Worm (Caenorhabditis elegans) whole organism, L1 larva: ENCODE results near the gene ZK353.3.

Experiments used
- C04F5.9 ChIP-seq: sonication (generic microtip); optimal IDR thresholded peaks from 2 replicates; lab custom pipeline; 2016; ENCODE audit warnings: missing genetic modification characterization, missing compliant biosample characterization
- Y116A8C.19 ChIP-seq: sonication (generic microtip); optimal IDR thresholded peaks from 2 replicates; lab custom pipeline; 2016; ENCODE audit warnings: missing compliant biosample characterization, missing genetic modification characterization, borderline replicate concordance
- alr-1 ChIP-seq: fragments of 200-800 bp; sonication (Bioruptor generic); optimal IDR thresholded peaks from 2 replicates; lab custom pipeline; 2018; ENCODE audit warnings: borderline replicate concordance, mild to moderate bottlenecking, missing genetic modification characterization, missing compliant biosample characterization
- aly-2 ChIP-seq: fragments of 150-350 bp; optimal IDR thresholded peaks from 2 replicates; lab custom pipeline; 2014; ENCODE audit warnings: missing biosample characterization, missing genetic modification characterization
- blmp-1 ChIP-seq: fragments of 150-350 bp; optimal IDR thresholded peaks from 2 replicates; lab custom pipeline; 2014; ENCODE audit warnings: missing biosample characterization, missing genetic modification characterization
- ceh-63 ChIP-seq: fragments of 200-800 bp; sonication (Bioruptor generic); optimal IDR thresholded peaks from 2 replicates; lab custom pipeline; 2018; ENCODE audit warnings: mild to moderate bottlenecking, missing genetic modification characterization, missing compliant biosample characterization
- ceh-82 ChIP-seq, 3 experiments: fragments of 150-350 bp in 1 of 3; sonication (generic microtip) in 2 of 3; optimal IDR thresholded peaks; 2 replicates each; lab custom pipeline; 2014 to 2017; ENCODE audit warnings: missing biosample characterization in 3 of 3, missing genetic modification characterization in 3 of 3
- dpl-1 ChIP-seq, 3 experiments: fragments of 150-350 bp in 2 of 3; sonication (generic microtip) in 1 of 3; optimal IDR thresholded peaks; 2 replicates each; lab custom pipeline; 2014 to 2017; ENCODE audit warnings: missing biosample characterization in 3 of 3, missing genetic modification characterization in 3 of 3, missing genetic modification reagents in 3 of 3
- dsc-1 ChIP-seq: sonication (generic microtip); optimal IDR thresholded peaks from 2 replicates; lab custom pipeline; 2016; ENCODE audit warnings: mild to moderate bottlenecking, missing genetic modification characterization, missing compliant biosample characterization
- efl-3 ChIP-seq: fragments of 200-800 bp; sonication (Bioruptor generic); optimal IDR thresholded peaks from 2 replicates; lab custom pipeline; 2018; ENCODE audit warnings: mild to moderate bottlenecking, missing genetic modification characterization, missing compliant biosample characterization
- egl-13 ChIP-seq: sonication (generic microtip); optimal IDR thresholded peaks from 2 replicates; lab custom pipeline; 2016; ENCODE audit warnings: missing genotype, missing genetic modification reagents, missing genetic modification characterization, missing compliant biosample characterization
- egl-27 ChIP-seq, 2 experiments: fragments of 150-350 bp in 1 of 2; sonication (generic microtip); optimal IDR thresholded peaks; 3 replicates each; lab custom pipeline; 2017 to 2018; ENCODE audit warnings: missing biosample characterization in 2 of 2, missing genetic modification characterization in 2 of 2, missing genetic modification reagents in 2 of 2
- elt-2 ChIP-seq: sonication (generic microtip); optimal IDR thresholded peaks from 2 replicates; lab custom pipeline; 2016; ENCODE audit warnings: missing genetic modification characterization, mild to moderate bottlenecking, inconsistent platforms, missing compliant biosample characterization, missing genetic modification reagents
- ets-5 ChIP-seq: fragments of 200-800 bp; sonication (Bioruptor generic); IDR thresholded peaks from 2 replicates; pipeline ENCODE4 v1.3.6; 2022; ENCODE audit warnings: missing genetic modification characterization, missing compliant biosample characterization
- fkh-10 ChIP-seq: sonication (generic microtip); optimal IDR thresholded peaks from 2 replicates; lab custom pipeline; 2017; ENCODE audit warnings: missing biosample characterization, missing genetic modification reagents, missing genetic modification characterization
- fos-1 ChIP-seq: fragments of 150-350 bp; optimal IDR thresholded peaks from 2 replicates; lab custom pipeline; 2014; ENCODE audit warnings: missing biosample characterization, missing genetic modification characterization
- grh-1 ChIP-seq: fragments of 200-800 bp; sonication (Bioruptor generic); IDR thresholded peaks from 2 replicates; pipeline ENCODE4 v1.3.6; 2022; ENCODE audit warnings: missing genetic modification reagents, missing genetic modification characterization, missing compliant biosample characterization
- hlh-17 ChIP-seq: fragments of 200-800 bp; sonication (Bioruptor generic); optimal IDR thresholded peaks from 2 replicates; lab custom pipeline; 2018; ENCODE audit warnings: missing genetic modification characterization, mild to moderate bottlenecking, missing compliant biosample characterization, moderate library complexity, borderline replicate concordance
- isw-1 ChIP-seq: fragments of 200-800 bp; sonication (Bioruptor generic); IDR thresholded peaks from 2 replicates; pipeline ENCODE4 v1.3.6; 2022; ENCODE audit warnings: missing genetic modification characterization, missing compliant biosample characterization
- jun-1 ChIP-seq: fragments of 150-350 bp; optimal IDR thresholded peaks from 2 replicates; lab custom pipeline; 2014; ENCODE audit warnings: missing biosample characterization, missing genetic modification reagents, missing genetic modification characterization
- lin-13 ChIP-seq: fragments of 150-350 bp; optimal IDR thresholded peaks from 2 replicates; lab custom pipeline; 2014; ENCODE audit warnings: missing biosample characterization, missing genetic modification reagents, missing genetic modification characterization
- lin-14 ChIP-seq: fragments of 200-800 bp; sonication (Bioruptor generic); optimal IDR thresholded peaks from 2 replicates; lab custom pipeline; 2018; ENCODE audit warnings: mild to moderate bottlenecking, missing genetic modification characterization, moderate library complexity, missing compliant biosample characterization
- lin-15B ChIP-seq: fragments of 150-350 bp; sonication (generic microtip); optimal IDR thresholded peaks from 3 replicates; lab custom pipeline; 2014; ENCODE audit warnings: missing biosample characterization, missing genetic modification characterization
- lin-35 ChIP-seq, 2 experiments: fragments of 150-350 bp; optimal IDR thresholded peaks; 2 replicates each; lab custom pipeline; 2014; ENCODE audit warnings: missing biosample characterization in 2 of 2, missing genetic modification characterization in 2 of 2, missing genetic modification reagents in 2 of 2
- lir-3 ChIP-seq: sonication (generic microtip); optimal IDR thresholded peaks from 2 replicates; lab custom pipeline; 2016; ENCODE audit warnings: mild to moderate bottlenecking, missing genetic modification characterization, moderate library complexity, missing compliant biosample characterization; ENCODE audit not compliant: poor library complexity
- mdl-1 ChIP-seq, 2 experiments: fragments of 150-350 bp; optimal IDR thresholded peaks; 2 replicates each; lab custom pipeline; 2014 to 2017; ENCODE audit warnings: missing biosample characterization in 2 of 2, missing genetic modification characterization in 2 of 2, inconsistent platforms in 1 of 2
- mef-2 ChIP-seq: fragments of 150-350 bp; optimal IDR thresholded peaks from 2 replicates; lab custom pipeline; 2014; ENCODE audit warnings: missing biosample characterization, missing genetic modification characterization
- mep-1 ChIP-seq: fragments of 150-350 bp; optimal IDR thresholded peaks from 2 replicates; lab custom pipeline; 2014; ENCODE audit warnings: missing biosample characterization, missing genetic modification characterization
- nhr-11 ChIP-seq: fragments of 150-350 bp; optimal IDR thresholded peaks from 2 replicates; lab custom pipeline; 2014; ENCODE audit warnings: missing biosample characterization, missing genetic modification characterization
- nhr-19 ChIP-seq: fragments of 200-800 bp; sonication (Bioruptor generic); conservative IDR thresholded peaks from 2 replicates; pipeline ENCODE4 v1.3.6; 2022; ENCODE audit warnings: missing genetic modification characterization, missing compliant biosample characterization
- nhr-47 ChIP-seq: sonication (generic microtip); optimal IDR thresholded peaks from 2 replicates; lab custom pipeline; 2016; ENCODE audit warnings: mild to moderate bottlenecking, missing genetic modification characterization, moderate library complexity, missing compliant biosample characterization
- nhr-77 ChIP-seq: fragments of 150-350 bp; optimal IDR thresholded peaks from 2 replicates; lab custom pipeline; 2014; ENCODE audit warnings: missing biosample characterization, missing genetic modification characterization
- nhr-84 ChIP-seq: sonication (generic microtip); optimal IDR thresholded peaks from 2 replicates; lab custom pipeline; 2017; ENCODE audit warnings: missing biosample characterization, missing genetic modification characterization
- rnt-1 ChIP-seq: sonication (generic microtip); optimal IDR thresholded peaks from 2 replicates; lab custom pipeline; 2016; ENCODE audit warnings: mild to moderate bottlenecking, missing genetic modification characterization, moderate library complexity, missing compliant biosample characterization
- snpc-4 ChIP-seq: fragments of 150-350 bp; optimal IDR thresholded peaks from 2 replicates; lab custom pipeline; 2014; ENCODE audit warnings: missing biosample characterization, missing genetic modification characterization
- snu-23 ChIP-seq: sonication (generic microtip); optimal IDR thresholded peaks from 2 replicates; lab custom pipeline; 2016; ENCODE audit warnings: missing genetic modification characterization, missing compliant biosample characterization
- sox-4 ChIP-seq: sonication (generic microtip); optimal IDR thresholded peaks from 2 replicates; lab custom pipeline; 2016; ENCODE audit warnings: missing genetic modification characterization, missing compliant biosample characterization
- sup-37 ChIP-seq: fragments of 200-800 bp; sonication (Bioruptor generic); optimal IDR thresholded peaks from 2 replicates; lab custom pipeline; 2018; ENCODE audit warnings: mild to moderate bottlenecking, missing genetic modification characterization, missing compliant biosample characterization
- swsn-7 ChIP-seq: sonication (generic microtip); optimal IDR thresholded peaks from 2 replicates; lab custom pipeline; 2016; ENCODE audit warnings: missing genetic modification characterization, missing compliant biosample characterization
- tlp-1 ChIP-seq: fragments of 150-350 bp; optimal IDR thresholded peaks from 2 replicates; lab custom pipeline; 2014; ENCODE audit warnings: missing biosample characterization, missing genetic modification characterization
- unc-62 ChIP-seq: fragments of 150-350 bp; optimal IDR thresholded peaks from 2 replicates; lab custom pipeline; 2014; ENCODE audit warnings: missing biosample characterization, missing genetic modification reagents, missing genetic modification characterization
- unc-86 ChIP-seq: sonication (generic microtip); optimal IDR thresholded peaks from 2 replicates; lab custom pipeline; 2016; ENCODE audit warnings: missing genetic modification characterization, missing compliant biosample characterization
- vab-15 ChIP-seq: sonication (generic microtip); optimal IDR thresholded peaks from 2 replicates; lab custom pipeline; 2017; ENCODE audit warnings: missing genotype, mild to moderate bottlenecking, missing genetic modification characterization, missing compliant biosample characterization
- xbp-1 ChIP-seq: sonication (generic microtip); optimal IDR thresholded peaks from 2 replicates; lab custom pipeline; 2016; ENCODE audit warnings: missing genetic modification characterization, missing compliant biosample characterization
- zag-1 ChIP-seq: fragments of 150-350 bp; optimal IDR thresholded peaks from 2 replicates; lab custom pipeline; 2014; ENCODE audit warnings: missing biosample characterization, missing genetic modification characterization
- zip-4 ChIP-seq: fragments of 200-800 bp; sonication (Bioruptor generic); optimal IDR thresholded peaks from 2 replicates; lab custom pipeline; 2018; ENCODE audit warnings: mild to moderate bottlenecking, missing genetic modification characterization, moderate library complexity, missing compliant biosample characterization
- ztf-11 ChIP-seq, 2 experiments: sonication (generic microtip); optimal IDR thresholded peaks; 2 replicates each; lab custom pipeline; 2016 to 2017; ENCODE audit warnings: missing genetic modification characterization in 2 of 2, missing biosample characterization in 1 of 2, missing compliant biosample characterization in 1 of 2
- ztf-4 ChIP-seq: fragments of 150-350 bp; optimal IDR thresholded peaks from 2 replicates; lab custom pipeline; 2014; ENCODE audit warnings: missing biosample characterization, missing genetic modification characterization

Gene ZK353.3

ce11 chrIII:8356407-8356881 lies 39.3 kb upstream of the ZK353.3 start (continued):
- peak; percentile 65 for TF ChIP-seq rnt-1 (tag; lab: Kevin White, UChicago)
- TF ChIP-seq snu-23 (GFP tag; lab: Kevin White, UChicago) = peak; percentile 91
- peak; percentile 39 for TF ChIP-seq C04F5.9 (tag; lab: Kevin White, UChicago)
- peak in 1 of 2 experiments; percentile 4 for TF ChIP-seq egl-27 (tag; optimal IDR thresholded peaks at IDR 0.05; lab: Kevin White, UChicago)
- TF ChIP-seq nhr-11 (tag; lab: Kevin White, UChicago) = no peak
- TF ChIP-seq mef-2 (tag; lab: Kevin White, UChicago) = peak; percentile 29
- TF ChIP-seq nhr-84 (tag; lab: Kevin White, UChicago) = no peak
- TF ChIP-seq fos-1 (tag; lab: Kevin White, UChicago) = peak; percentile 14
- no peak for TF ChIP-seq ets-5 (GFP tag; lab: Robert Waterston, UW)
- TF ChIP-seq tlp-1 (tag; lab: Kevin White, UChicago) = no peak
- peak; percentile 73 for TF ChIP-seq swsn-7
- TF ChIP-seq unc-86 (tag; lab: Kevin White, UChicago) = peak; percentile 69
- TF ChIP-seq lir-3 = peak; percentile 63
- peak; percentile 75 for TF ChIP-seq nhr-19
- TF ChIP-seq zip-4 (GFP tag; lab: Kevin White, UChicago) = peak; percentile 10
- TF ChIP-seq zag-1 = peak; percentile 3
- peak; percentile 50 for TF ChIP-seq jun-1 (tag; lab: Kevin White, UChicago)
- peak; percentile 46 for TF ChIP-seq lin-15B (tag; lab: Kevin White, UChicago)
- peak; percentile 74 for TF ChIP-seq blmp-1 (tag; lab: Kevin White, UChicago)
- peak; percentile 47 to 68 (median 55) for TF ChIP-seq dpl-1 (GFP tag; optimal IDR thresholded peaks at IDR 0.05; lab: Kevin White, UChicago)
- TF ChIP-seq aly-2 (tag; lab: Kevin White, UChicago) = peak; percentile 77
- TF ChIP-seq ztf-11 (tag; optimal IDR thresholded peaks at IDR 0.05; lab: Kevin White, UChicago) = peak in 1 of 2 experiments; percentile 56
- peak; percentile 82 for TF ChIP-seq mep-1
- TF ChIP-seq isw-1 (GFP tag; lab: Robert Waterston, UW) = peak; percentile 17; the same call in 1 of the 2 replicates
- peak; percentile 58 for TF ChIP-seq dsc-1 (tag; lab: Kevin White, UChicago)
- TF ChIP-seq hlh-17 (GFP tag; lab: Kevin White, UChicago) = no peak
- no peak for TF ChIP-seq ceh-63 (GFP tag; lab: Kevin White, UChicago)
- TF ChIP-seq ceh-82 (tag; optimal IDR thresholded peaks at IDR 0.05; lab: Kevin White, UChicago) = peak; percentile 15 to 61 (median 54)
- peak; percentile 26 for TF ChIP-seq snpc-4 (tag; lab: Kevin White, UChicago)
- no peak for TF ChIP-seq grh-1
- peak; percentile 68 for TF ChIP-seq fkh-10 (GFP tag; lab: Kevin White, UChicago)
- TF ChIP-seq efl-3 (GFP tag; lab: Kevin White, UChicago) = no peak
- peak in 1 of 2 experiments; percentile 51 for TF ChIP-seq mdl-1 (tag; optimal IDR thresholded peaks at IDR 0.05; lab: Kevin White, UChicago)

ce11 chrIII:8358213-8358672 lies 37.5 kb upstream of the ZK353.3 start, which contains the start of the genes R05D3.8 and rfp-1:
Gene R05D3.8, minus strand, starts transcription at chrIII:8358327.
Gene rfp-1, plus strand, starts transcription at chrIII:8358622.
- no peak for TF ChIP-seq tlp-1 (tag; lab: Kevin White, UChicago)
- TF ChIP-seq swsn-7 = peak; percentile 71
- peak; percentile 85 for TF ChIP-seq lin-14
- TF ChIP-seq lin-35 (GFP tag; optimal IDR thresholded peaks at IDR 0.05; lab: Kevin White, UChicago) = peak; percentile 87 to 91
- TF ChIP-seq xbp-1 = peak; percentile 73
- peak; percentile 80 for TF ChIP-seq nhr-47
- peak; percentile 32 for TF ChIP-seq vab-15 (tag; lab: Kevin White, UChicago)
- TF ChIP-seq sox-4 (tag; lab: Kevin White, UChicago) = no peak
- no peak for TF ChIP-seq efl-3 (GFP tag; lab: Kevin White, UChicago)
- TF ChIP-seq sup-37 (GFP tag; lab: Kevin White, UChicago) = no peak
- peak; percentile 56 for TF ChIP-seq aly-2 (tag; lab: Kevin White, UChicago)
- TF ChIP-seq lir-3 = peak; percentile 42
- no peak for TF ChIP-seq ets-5 (GFP tag; lab: Robert Waterston, UW)
- peak; percentile 73 for TF ChIP-seq lin-13 (GFP tag; lab: Kevin White, UChicago)
- TF ChIP-seq fkh-10 (GFP tag; lab: Kevin White, UChicago) = peak; percentile 58
- peak; percentile 43 for TF ChIP-seq ztf-4
- TF ChIP-seq snpc-4 (tag; lab: Kevin White, UChicago) = peak; percentile 4
- no peak for TF ChIP-seq nhr-84 (tag; lab: Kevin White, UChicago)
- peak; percentile 90 for TF ChIP-seq nhr-77
- TF ChIP-seq elt-2 (tag; lab: Kevin White, UChicago) = peak; percentile 21
- TF ChIP-seq egl-13 (tag; lab: Kevin White, UChicago) = no peak
- TF ChIP-seq alr-1 (tag; lab: Kevin White, UChicago) = no peak
- TF ChIP-seq mef-2 (tag; lab: Kevin White, UChicago) = no peak
- TF ChIP-seq dpl-1 (GFP tag; optimal IDR thresholded peaks at IDR 0.05; lab: Kevin White, UChicago) = peak; percentile 80 to 86 (median 85)
- peak; percentile 86 for TF ChIP-seq blmp-1 (tag; lab: Kevin White, UChicago)
- no peak for TF ChIP-seq unc-62
- TF ChIP-seq Y116A8C.19 (tag; lab: Kevin White, UChicago) = no peak
